Fruit fly (Drosophila melanogaster): ENCODE results near the gene Cox10.

The Cox10 gene

dm6 chr2L:10321036-10321583, 10.2 kb upstream of the Cox10 start (continued):
- peak; percentile 22 for TF ChIP-seq nmo (GFP tag; optimal IDR thresholded peaks at IDR 0.05)
- peak; percentile 51 for TF ChIP-seq sqz (GFP tag; optimal IDR thresholded peaks at IDR 0.05)
- no peak for TF ChIP-seq CG14050 (GFP tag; IDR thresholded peaks at IDR 0.05)
- TF ChIP-seq CG14710 (tag; optimal IDR thresholded peaks at IDR 0.05) = peak; percentile 7
- peak; percentile 78 for TF ChIP-seq BEAF-32 (GFP tag; optimal IDR thresholded peaks at IDR 0.05)
- TF ChIP-seq otp (GFP tag; IDR thresholded peaks at IDR 0.05) = no peak
- no peak for TF ChIP-seq CG10274 (GFP tag; optimal IDR thresholded peaks at IDR 0.05)
- peak; percentile 85 for TF ChIP-seq Ets65A (GFP tag)
- no peak for TF ChIP-seq Blimp-1 (GFP tag; optimal IDR thresholded peaks at IDR 0.05)
- TF ChIP-seq Dll (GFP tag; IDR thresholded peaks at IDR 0.05; ENCODE audit: partially characterized antibody) = peak; percentile 79
- no peak for TF ChIP-seq D19A (tag; optimal IDR thresholded peaks at IDR 0.05)
- peak; percentile 2 for TF ChIP-seq Nf-YC (tag; optimal IDR thresholded peaks at IDR 0.05)
- TF ChIP-seq lov (optimal IDR thresholded peaks at IDR 0.05) = no peak
- 0 out of 3 replicates have a peak, but pooled peaks have one; percentile 27 for TF ChIP-seq lov (GFP tag; IDR thresholded peaks at IDR 0.05)
- peak; percentile 31 for TF ChIP-seq disco-r (GFP tag; optimal IDR thresholded peaks at IDR 0.05)
- TF ChIP-seq crol (GFP tag; IDR thresholded peaks at IDR 0.05) = no peak
- TF ChIP-seq Gug (GFP tag; IDR thresholded peaks at IDR 0.05) = peak; percentile 17; the same call in 1 of the 4 replicates
- TF ChIP-seq CG13424 (tag; optimal IDR thresholded peaks at IDR 0.05) = peak; percentile 8
- peak; percentile 26 for TF ChIP-seq CG12659 (GFP tag; optimal IDR thresholded peaks at IDR 0.05)
- TF ChIP-seq slp2 (GFP tag; optimal IDR thresholded peaks at IDR 0.05) = peak; percentile 10
- TF ChIP-seq CG1024 (GFP tag; IDR thresholded peaks at IDR 0.05) = no peak
- peak; percentile 86; the same call in 2 of the 3 replicates for TF ChIP-seq knrl (GFP tag; IDR thresholded peaks at IDR 0.05; ENCODE audit: partially characterized antibody)
- TF ChIP-seq CG7987 (GFP tag; optimal IDR thresholded peaks at IDR 0.05) = peak; percentile 21
- peak; percentile 9 for TF ChIP-seq CG17829 (tag; optimal IDR thresholded peaks at IDR 0.05)
- no peak for TF ChIP-seq CG15479 (GFP tag; optimal IDR thresholded peaks at IDR 0.05)
- TF ChIP-seq CG14860 (GFP tag; IDR thresholded peaks at IDR 0.05; ENCODE audit: partially characterized antibody) = peak; percentile 55; the same call in 2 of the 3 replicates
- TF ChIP-seq CG2129 (GFP tag; IDR thresholded peaks at IDR 0.05; ENCODE audit: partially characterized antibody) = no peak
- TF ChIP-seq Scr (GFP tag; IDR thresholded peaks at IDR 0.05; ENCODE audit: partially characterized antibody) = peak; percentile 81
- TF ChIP-seq CG8089 (GFP tag; optimal IDR thresholded peaks at IDR 0.05) = no peak
- TF ChIP-seq CG9437 (GFP tag; optimal IDR thresholded peaks at IDR 0.05) = peak; percentile 7
- peak; percentile 40 for TF ChIP-seq grn (GFP tag; optimal IDR thresholded peaks at IDR 0.05)
- peak; percentile 75 for TF ChIP-seq vnd (GFP tag; IDR thresholded peaks at IDR 0.05; ENCODE audit: partially characterized antibody)
- TF ChIP-seq CG4820 (GFP tag; optimal IDR thresholded peaks at IDR 0.05) = no peak
- no peak for TF ChIP-seq ab (GFP tag; optimal IDR thresholded peaks at IDR 0.05)
- peak; percentile 11; the same call in 1 of the 2 replicates for TF ChIP-seq ato (GFP tag; IDR thresholded peaks at IDR 0.05; ENCODE audit: partially characterized antibody)
- TF ChIP-seq CG17361 (GFP tag; IDR thresholded peaks at IDR 0.05) = peak; percentile 43; the same call in 1 of the 3 replicates
- peak; percentile 1 for TF ChIP-seq CG6254 (GFP tag; optimal IDR thresholded peaks at IDR 0.05)
- no peak for TF ChIP-seq CG12942 (GFP tag; optimal IDR thresholded peaks at IDR 0.05)
- TF ChIP-seq Elba2 (GFP tag; optimal IDR thresholded peaks at IDR 0.05) = no peak
- TF ChIP-seq CG10565 (GFP tag; optimal IDR thresholded peaks at IDR 0.05) = no peak
- peak; percentile 6 for TF ChIP-seq CG15514 (GFP tag; optimal IDR thresholded peaks at IDR 0.05)
- TF ChIP-seq Sry-δ (GFP tag; optimal IDR thresholded peaks at IDR 0.05) = peak; percentile 76
- no peak for TF ChIP-seq Myb (GFP tag; optimal IDR thresholded peaks at IDR 0.05)
- TF ChIP-seq nerfin-1 (tag; optimal IDR thresholded peaks at IDR 0.05) = peak; percentile 10
- TF ChIP-seq CG12071 (GFP tag; optimal IDR thresholded peaks at IDR 0.05) = no peak
- TF ChIP-seq CG9215 (GFP tag; IDR thresholded peaks at IDR 0.05) = no peak
- TF ChIP-seq D19B (GFP tag; optimal IDR thresholded peaks at IDR 0.05) = peak; percentile 12
- TF ChIP-seq da (GFP tag; optimal IDR thresholded peaks at IDR 0.05) = no peak
- no peak for TF ChIP-seq br (optimal IDR thresholded peaks at IDR 0.05)
- TF ChIP-seq Dp (GFP tag; optimal IDR thresholded peaks at IDR 0.05) = no peak

Data from whole organism, embryonic.